Worm (Caenorhabditis elegans) whole organism, mixed stage, embryonic: ENCODE data around the gene ins-11.

Experiments
- M03D4.4 ChIP-seq: sonication (generic microtip); optimal IDR thresholded peaks from 2 replicates; lab custom pipeline; 2017; ENCODE audit warnings: mild to moderate bottlenecking, missing genetic modification characterization, missing compliant biosample characterization
- bed-3 ChIP-seq: fragments of 200-800 bp; sonication (Bioruptor generic); optimal IDR thresholded peaks from 3 replicates; lab custom pipeline; 2018; ENCODE audit warnings: mild to moderate bottlenecking, missing genetic modification characterization, moderate library complexity, missing compliant biosample characterization
- blmp-1 ChIP-seq: fragments of 150-350 bp; optimal IDR thresholded peaks from 2 replicates; lab custom pipeline; 2014; ENCODE audit warnings: missing biosample characterization, missing genetic modification characterization
- ceh-39 ChIP-seq: fragments of 150-350 bp; optimal IDR thresholded peaks from 2 replicates; lab custom pipeline; 2014; ENCODE audit warnings: missing biosample characterization, missing genetic modification characterization
- ceh-43 ChIP-seq: fragments of 200-800 bp; sonication (Bioruptor generic); optimal IDR thresholded peaks from 2 replicates; lab custom pipeline; 2018; ENCODE audit warnings: mild to moderate bottlenecking, missing genetic modification characterization, moderate library complexity, missing compliant biosample characterization
- drap-1 ChIP-seq: fragments of 200-800 bp; sonication (Bioruptor generic); optimal IDR thresholded peaks from 3 replicates; lab custom pipeline; 2018; ENCODE audit warnings: mild to moderate bottlenecking, missing genetic modification characterization, missing compliant biosample characterization
- elt-1 ChIP-seq: sonication (generic microtip); optimal IDR thresholded peaks from 2 replicates; lab custom pipeline; 2017; ENCODE audit warnings: missing genetic modification characterization, mild to moderate bottlenecking, missing compliant biosample characterization, antibody characterized with exemption, moderate library complexity, borderline replicate concordance; ENCODE audit not compliant: insufficient read depth
- elt-3 ChIP-seq: fragments of 150-350 bp; optimal IDR thresholded peaks from 2 replicates; lab custom pipeline; 2014; ENCODE audit warnings: missing biosample characterization, missing genetic modification characterization
- flh-1 ChIP-seq: fragments of 200-800 bp; sonication (Bioruptor generic); optimal IDR thresholded peaks from 2 replicates; lab custom pipeline; 2018; ENCODE audit warnings: mild to moderate bottlenecking, missing genetic modification characterization, moderate library complexity, missing compliant biosample characterization
- ham-2 ChIP-seq: fragments of 200-800 bp; sonication (Bioruptor generic); optimal IDR thresholded peaks from 2 replicates; lab custom pipeline; 2018; ENCODE audit warnings: mild to moderate bottlenecking, missing genetic modification characterization, missing compliant biosample characterization
- hlh-1 ChIP-seq: fragments of 150-350 bp; optimal IDR thresholded peaks from 2 replicates; lab custom pipeline; 2014; ENCODE audit warnings: missing biosample characterization, missing genetic modification reagents, missing genetic modification characterization
- lin-13 ChIP-seq: fragments of 150-350 bp; optimal IDR thresholded peaks from 2 replicates; lab custom pipeline; 2014; ENCODE audit warnings: missing biosample characterization, missing genetic modification characterization
- lin-32 ChIP-seq: fragments of 200-800 bp; sonication (Bioruptor generic); optimal IDR thresholded peaks from 2 replicates; lab custom pipeline; 2018; ENCODE audit warnings: mild to moderate bottlenecking, missing genetic modification characterization, missing compliant biosample characterization
- lsy-2 ChIP-seq: fragments of 150-350 bp; optimal IDR thresholded peaks from 2 replicates; lab custom pipeline; 2014; ENCODE audit warnings: missing biosample characterization, missing genetic modification characterization
- mab-5 ChIP-seq: fragments of 150-350 bp; optimal IDR thresholded peaks from 2 replicates; lab custom pipeline; 2014; ENCODE audit warnings: missing biosample characterization, missing genetic modification characterization
- mep-1 ChIP-seq: fragments of 150-350 bp; optimal IDR thresholded peaks from 2 replicates; lab custom pipeline; 2017; ENCODE audit warnings: missing biosample characterization, missing genetic modification reagents, missing genetic modification characterization, inconsistent platforms
- mls-2 ChIP-seq: sonication (generic microtip); optimal IDR thresholded peaks from 2 replicates; lab custom pipeline; 2016; ENCODE audit warnings: mild to moderate bottlenecking, missing genetic modification characterization, moderate library complexity, missing compliant biosample characterization
- nhr-12 ChIP-seq: fragments of 150-350 bp; optimal IDR thresholded peaks from 2 replicates; lab custom pipeline; 2014; ENCODE audit warnings: missing biosample characterization, missing genetic modification characterization
- nhr-2 ChIP-seq: fragments of 150-350 bp; optimal IDR thresholded peaks from 2 replicates; lab custom pipeline; 2014; ENCODE audit warnings: missing biosample characterization, missing genetic modification characterization
- nhr-237 ChIP-seq: fragments of 150-350 bp; optimal IDR thresholded peaks from 2 replicates; lab custom pipeline; 2014; ENCODE audit warnings: missing biosample characterization, missing genetic modification characterization
- nhr-28 ChIP-seq: fragments of 150-350 bp; optimal IDR thresholded peaks from 2 replicates; lab custom pipeline; 2014; ENCODE audit warnings: missing biosample characterization, missing genetic modification characterization
- nhr-76 ChIP-seq: sonication (generic microtip); optimal IDR thresholded peaks from 2 replicates; lab custom pipeline; 2017; ENCODE audit warnings: missing biosample characterization, missing genetic modification characterization
- pha-4 ChIP-seq: fragments of 150-350 bp; optimal IDR thresholded peaks from 2 replicates; lab custom pipeline; 2018; ENCODE audit warnings: missing biosample characterization, missing genetic modification reagents, missing genetic modification characterization
- sem-2 ChIP-seq: fragments of 200-800 bp; sonication (Bioruptor generic); optimal IDR thresholded peaks from 2 replicates; lab custom pipeline; 2018; ENCODE audit warnings: mild to moderate bottlenecking, missing genetic modification characterization, missing compliant biosample characterization
- snpc-4 ChIP-seq: fragments of 150-350 bp; optimal IDR thresholded peaks from 2 replicates; lab custom pipeline; 2014; ENCODE audit warnings: missing biosample characterization, missing genetic modification characterization
- sptf-1 ChIP-seq: sonication (generic microtip); optimal IDR thresholded peaks from 2 replicates; lab custom pipeline; 2017; ENCODE audit warnings: mild to moderate bottlenecking, missing genetic modification characterization, moderate library complexity, missing compliant biosample characterization
- tbx-8 ChIP-seq: fragments of 200-800 bp; sonication (Bioruptor generic); optimal IDR thresholded peaks from 2 replicates; lab custom pipeline; 2018; ENCODE audit warnings: mild to moderate bottlenecking, missing genetic modification characterization, moderate library complexity, missing compliant biosample characterization
- unc-120 ChIP-seq: sonication (generic microtip); optimal IDR thresholded peaks from 2 replicates; lab custom pipeline; 2017; ENCODE audit warnings: missing genetic modification characterization, missing compliant biosample characterization; ENCODE audit not compliant: poor library complexity, severe bottlenecking
- unc-62 ChIP-seq: fragments of 150-350 bp; optimal IDR thresholded peaks from 2 replicates; lab custom pipeline; 2014; ENCODE audit warnings: missing biosample characterization, missing genetic modification reagents, missing genetic modification characterization
- zip-8 ChIP-seq: fragments of 150-350 bp; optimal IDR thresholded peaks from 2 replicates; lab custom pipeline; 2014; ENCODE audit warnings: missing biosample characterization, missing genetic modification characterization
- ztf-11 ChIP-seq: fragments of 150-350 bp; optimal IDR thresholded peaks from 2 replicates; lab custom pipeline; 2014; ENCODE audit warnings: missing biosample characterization, missing genetic modification characterization

The ins-11 gene

DNA sequence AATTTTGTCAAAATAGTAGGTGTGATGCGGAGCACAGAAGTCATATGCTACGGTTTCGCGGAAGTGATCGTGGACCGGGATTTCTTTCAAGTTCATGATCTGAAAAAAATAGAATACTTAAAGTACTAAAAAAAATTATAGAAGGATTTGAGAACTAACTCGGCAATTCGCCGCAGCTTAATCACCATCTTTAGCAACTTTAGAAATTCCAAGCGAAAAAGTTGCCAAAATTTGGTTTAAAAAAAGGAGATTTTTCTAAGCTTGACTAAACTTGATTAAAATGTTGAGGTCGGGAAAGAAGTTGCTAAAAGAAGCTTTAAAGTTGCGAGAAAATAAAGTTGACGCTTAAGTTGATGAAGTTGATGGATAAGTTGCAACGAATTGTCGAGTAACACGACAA lies 38.9 kb upstream of the ins-11 start, which contains the start of gene ZK177.9:
ZK177.9 (minus strand) TSS at position 101 of the 400 bp plus-strand sequence.
- TF ChIP-seq mab-5 (tag; lab: Kevin White, UChicago), result no peak
- TF ChIP-seq nhr-12 (tag; lab: Kevin White, UChicago), result no peak
- no peak for TF ChIP-seq ham-2
- TF ChIP-seq hlh-1 (tag; lab: Kevin White, UChicago), result no peak
- no peak for TF ChIP-seq mep-1 (tag; lab: Kevin White, UChicago)
- TF ChIP-seq nhr-76 (tag; lab: Kevin White, UChicago), result no peak
- TF ChIP-seq lin-13 (tag; lab: Kevin White, UChicago), result no peak
- TF ChIP-seq nhr-28 (tag; lab: Kevin White, UChicago), result no peak
- TF ChIP-seq M03D4.4 (tag; lab: Kevin White, UChicago), result no peak
- TF ChIP-seq mls-2 (tag; lab: Kevin White, UChicago), result no peak
- TF ChIP-seq zip-8 (tag; lab: Kevin White, UChicago), result no peak
- TF ChIP-seq tbx-8 (GFP tag; lab: Kevin White, UChicago), result no peak
- no peak for TF ChIP-seq unc-120 (tag; lab: Kevin White, UChicago)
- no peak for TF ChIP-seq unc-62 (GFP tag; lab: Kevin White, UChicago)
- no peak for TF ChIP-seq ceh-43
- no peak for TF ChIP-seq lsy-2 (tag; lab: Kevin White, UChicago)

ce11 chrII:5518055-5518454 lies 38.5 kb upstream of the ins-11 start:
- TF ChIP-seq nhr-12 (tag; lab: Kevin White, UChicago), result no peak
- TF ChIP-seq zip-8 (tag; lab: Kevin White, UChicago), result peak; percentile 96
- no peak for TF ChIP-seq mls-2 (tag; lab: Kevin White, UChicago)
- no peak for TF ChIP-seq lin-13 (tag; lab: Kevin White, UChicago)
- no peak for TF ChIP-seq ham-2
- TF ChIP-seq bed-3 (GFP tag; lab: Kevin White, UChicago), result no peak
- TF ChIP-seq lin-32, result no peak

- no peak for TF ChIP-seq sem-2 (GFP tag; lab: Kevin White, UChicago)
- TF ChIP-seq elt-3, result no peak
- no peak for TF ChIP-seq nhr-237 (tag; lab: Kevin White, UChicago)
- TF ChIP-seq ham-2, result no peak
- no peak for TF ChIP-seq drap-1 (GFP tag; lab: Kevin White, UChicago)
- no peak for TF ChIP-seq nhr-12 (tag; lab: Kevin White, UChicago)
- no peak for TF ChIP-seq M03D4.4 (tag; lab: Kevin White, UChicago)
- TF ChIP-seq, all 35 proteins: peak for 0
These were observed 37.6 kb upstream of the ins-11 start, which contains the start of gene ZK177.2 for ce11 chrII:5518910-5519309. TSS of gene ZK177.2 (plus strand) at chrII:5519210.

ce11 chrII:5521411-5521810 lies 35.1 kb upstream of the ins-11 start, which contains the start of gene ZK177.12:
TSS of gene ZK177.12 (plus strand) at chrII:5521711.
- TF ChIP-seq flh-1 (GFP tag; lab: Kevin White, UChicago) (no peak), nhr-76 (tag; lab: Kevin White, UChicago) (no peak), nhr-2 (tag; lab: Kevin White, UChicago) (no peak), blmp-1 (tag; lab: Kevin White, UChicago) (no peak), pha-4 (no peak), nhr-12 (tag; lab: Kevin White, UChicago) (no peak), zip-8 (tag; lab: Kevin White, UChicago) (no peak), bed-3 (GFP tag; lab: Kevin White, UChicago) (no peak), ceh-39 (tag; lab: Kevin White, UChicago) (no peak), elt-1 (tag; lab: Kevin White, UChicago) (no peak), snpc-4 (tag; lab: Kevin White, UChicago) (no peak), ceh-43 (no peak), ztf-11 (tag; lab: Kevin White, UChicago) (no peak), sem-2 (GFP tag; lab: Kevin White, UChicago) (no peak), sptf-1 (no peak)

ce11 chrII:5522637-5523036 lies 33.9 kb upstream of the ins-11 start, which contains the start of gene ZK177.11:
TSS of gene ZK177.11 (plus strand) at chrII:5522937.
- TF ChIP-seq bed-3 (GFP tag; lab: Kevin White, UChicago) (no peak), snpc-4 (tag; lab: Kevin White, UChicago) (no peak), tbx-8 (GFP tag; lab: Kevin White, UChicago) (no peak), ham-2 (no peak), mep-1 (tag; lab: Kevin White, UChicago) (no peak), ceh-43 (no peak), hlh-1 (tag; lab: Kevin White, UChicago) (no peak)
